Fruit fly (Drosophila melanogaster): ENCODE results near the gene CG33257.

DNA sequence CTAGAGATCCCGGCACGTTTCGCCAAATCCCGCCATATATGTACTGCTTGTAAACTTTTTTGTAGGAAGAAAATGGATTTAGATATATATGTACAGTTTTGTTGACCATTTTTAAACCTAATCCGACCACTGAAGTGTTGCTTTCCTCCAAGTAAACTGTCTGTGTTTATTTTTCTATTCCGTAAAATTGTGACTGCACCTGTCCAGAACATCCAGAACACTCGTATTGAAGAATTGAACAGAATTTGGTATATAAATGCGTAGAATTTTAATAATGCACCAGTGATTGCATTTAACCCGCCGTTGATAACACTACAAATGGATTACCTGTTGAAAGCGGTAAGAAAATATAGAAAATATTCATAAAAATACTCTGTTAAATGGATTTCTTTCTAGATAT, 42.1 kb upstream of the CG33257 start, which contains the start of gene CG43249:
- TF ChIP-seq CG11398 (GFP tag; optimal IDR thresholded peaks at IDR 0.05) (no peak), CG8290 (GFP tag; optimal IDR thresholded peaks at IDR 0.05) (no peak), CG8290 (tag; optimal IDR thresholded peaks at IDR 0.05) (no peak), CG2202 (tag; optimal IDR thresholded peaks at IDR 0.05) (no peak), lola (GFP tag; optimal IDR thresholded peaks at IDR 0.05) (no peak), zfh2 (GFP tag; optimal IDR thresholded peaks at IDR 0.05) (no peak), CG15073 (GFP tag; optimal IDR thresholded peaks at IDR 0.05) (no peak), CG4328 (GFP tag; optimal IDR thresholded peaks at IDR 0.05) (no peak), CG7556 (GFP tag; optimal IDR thresholded peaks at IDR 0.05) (no peak), Pdp1 (GFP tag; optimal IDR thresholded peaks at IDR 0.05) (no peak), PHDP (tag; optimal IDR thresholded peaks at IDR 0.05) (no peak)
